Fruit fly (Drosophila melanogaster) whole organism, embryonic: ENCODE results near the gene Bili.

Source experiments
- Awh ChIP-seq: fragments of 200-800 bp; sonication (Bioruptor generic); IDR thresholded peaks from 2 replicates; pipeline ENCODE4, ENCODE4 v1.3.6; 2022; ENCODE audit warnings: missing biosample characterization, missing genetic modification characterization
- Bdp1 ChIP-seq: fragments of 200-800 bp; sonication (Bioruptor generic); optimal IDR thresholded peaks from 3 replicates; lab custom pipeline; 2016; ENCODE audit warnings: missing biosample characterization, missing genetic modification characterization
- Bgb ChIP-seq: fragments of 200-800 bp; sonication (Bioruptor generic); IDR thresholded peaks from 2 replicates; pipeline ENCODE4 v1.3.6; 2022; ENCODE audit warnings: missing biosample characterization, missing genetic modification characterization; ENCODE audit not compliant: partially characterized antibody
- BtbVII ChIP-seq: fragments of 200-800 bp; sonication (Bioruptor generic); optimal IDR thresholded peaks from 3 replicates; lab custom pipeline; 2017; ENCODE audit warnings: missing biosample characterization, mild to moderate bottlenecking, missing genetic modification characterization
- Bteb2 ChIP-seq: fragments of 200-800 bp; sonication (Bioruptor generic); optimal IDR thresholded peaks from 2 replicates; lab custom pipeline; 2016; ENCODE audit warnings: missing biosample characterization, missing genetic modification characterization
- CG10267 ChIP-seq: fragments of 200-800 bp; sonication (Bioruptor generic); optimal IDR thresholded peaks from 2 replicates; lab custom pipeline; 2018; ENCODE audit warnings: missing biosample characterization, mild to moderate bottlenecking, missing genetic modification characterization, moderate library complexity
- CG11723 ChIP-seq: fragments of 200-800 bp; sonication (Bioruptor generic); optimal IDR thresholded peaks from 2 replicates; lab custom pipeline; 2017; ENCODE audit warnings: missing biosample characterization, mild to moderate bottlenecking, missing genetic modification characterization
- CG12236 ChIP-seq: fragments of 200-800 bp; sonication (Bioruptor generic); optimal IDR thresholded peaks from 2 replicates; lab custom pipeline; 2016; ENCODE audit warnings: missing biosample characterization, missing genetic modification characterization
- CG12299 ChIP-seq: fragments of 200-800 bp; sonication (Bioruptor generic); optimal IDR thresholded peaks from 2 replicates; lab custom pipeline; 2018; ENCODE audit warnings: missing biosample characterization, mild to moderate bottlenecking, missing genetic modification characterization
- CG12769 ChIP-seq: fragments of 200-800 bp; sonication (Bioruptor generic); optimal IDR thresholded peaks from 2 replicates; lab custom pipeline; 2019; ENCODE audit warnings: missing biosample characterization, mild to moderate bottlenecking, missing genetic modification characterization, moderate library complexity
- CG1529 ChIP-seq: fragments of 200-800 bp; sonication (Bioruptor generic); optimal IDR thresholded peaks from 3 replicates; lab custom pipeline; 2018; ENCODE audit warnings: missing biosample characterization, missing genetic modification characterization
- CG15479 ChIP-seq: fragments of 200-800 bp; sonication (Bioruptor generic); optimal IDR thresholded peaks from 3 replicates; lab custom pipeline; 2019; ENCODE audit warnings: missing biosample characterization, mild to moderate bottlenecking, missing genetic modification characterization, moderate library complexity
- CG16813 ChIP-seq: fragments of 200-800 bp; sonication (Bioruptor generic); IDR thresholded peaks from 3 replicates; pipeline ENCODE4 v1.3.6; 2022; ENCODE audit warnings: missing biosample characterization, missing genetic modification characterization; ENCODE audit not compliant: partially characterized antibody
- CG18011 ChIP-seq: fragments of 200-800 bp; sonication (Bioruptor generic); optimal IDR thresholded peaks from 2 replicates; lab custom pipeline; 2017; ENCODE audit warnings: missing biosample characterization, missing genetic modification characterization, mild to moderate bottlenecking, moderate library complexity, missing genotype
- CG30431 ChIP-seq: fragments of 200-800 bp; sonication (Bioruptor generic); optimal IDR thresholded peaks from 2 replicates; lab custom pipeline; 2017; ENCODE audit warnings: missing biosample characterization, missing genetic modification characterization
- CG3065 ChIP-seq: fragments of 200-800 bp; sonication (Bioruptor generic); optimal IDR thresholded peaks from 2 replicates; lab custom pipeline; 2016; ENCODE audit warnings: missing biosample characterization, missing genetic modification characterization
- CG31224 ChIP-seq: fragments of 200-800 bp; sonication (Bioruptor generic); IDR thresholded peaks from 2 replicates; pipeline ENCODE4 v1.3.6; 2022; ENCODE audit warnings: missing biosample characterization, missing genetic modification characterization
- CG34224 ChIP-seq: fragments of 200-800 bp; sonication (Bioruptor generic); IDR thresholded peaks from 3 replicates; pipeline ENCODE4 v1.3.6; 2022; ENCODE audit warnings: missing biosample characterization, missing genetic modification characterization; ENCODE audit not compliant: partially characterized antibody
- CG4707 ChIP-seq: fragments of 200-800 bp; sonication (Bioruptor generic); optimal IDR thresholded peaks from 2 replicates; lab custom pipeline; 2018; ENCODE audit warnings: missing biosample characterization, mild to moderate bottlenecking, missing genetic modification characterization, moderate library complexity
- CG7357 ChIP-seq: fragments of 200-800 bp; sonication (Bioruptor generic); IDR thresholded peaks from 3 replicates; pipeline ENCODE4 v1.3.6; 2022; ENCODE audit warnings: missing biosample characterization, missing genetic modification characterization
- CG8281 ChIP-seq: fragments of 200-800 bp; sonication (Bioruptor generic); optimal IDR thresholded peaks from 2 replicates; lab custom pipeline; 2018; ENCODE audit warnings: missing biosample characterization, mild to moderate bottlenecking, missing genetic modification characterization, moderate library complexity
- CG9215 ChIP-seq: fragments of 200-800 bp; sonication (Bioruptor generic); IDR thresholded peaks from 2 replicates; pipeline ENCODE4 v1.3.6; 2022; ENCODE audit warnings: missing biosample characterization, missing genetic modification characterization
- CHES-1-like ChIP-seq: fragments of 200-800 bp; sonication (Bioruptor generic); optimal IDR thresholded peaks from 2 replicates; lab custom pipeline; 2016; ENCODE audit warnings: missing biosample characterization, missing genetic modification characterization
- CoRest ChIP-seq: fragments of 200-800 bp; sonication (Bioruptor generic); optimal IDR thresholded peaks from 3 replicates; lab custom pipeline; 2018; ENCODE audit warnings: missing biosample characterization, mild to moderate bottlenecking, missing genetic modification characterization, moderate library complexity
- H2.0 ChIP-seq: fragments of 200-800 bp; sonication (Bioruptor generic); IDR thresholded peaks from 2 replicates; pipeline ENCODE4 v1.3.6; 2022; ENCODE audit warnings: missing biosample characterization, missing genetic modification characterization
- HLH54F ChIP-seq: fragments of 200-800 bp; sonication (Bioruptor generic); optimal IDR thresholded peaks from 3 replicates; lab custom pipeline; 2016; ENCODE audit warnings: missing biosample characterization, missing genetic modification characterization
- Lhr ChIP-seq: fragments of 200-800 bp; sonication (Bioruptor generic); optimal IDR thresholded peaks from 3 replicates; lab custom pipeline; 2017; ENCODE audit warnings: mild to moderate bottlenecking, missing biosample characterization, missing genetic modification reagents, missing genetic modification characterization
- MTF-1 ChIP-seq: fragments of 200-800 bp; sonication (Bioruptor generic); optimal IDR thresholded peaks from 2 replicates; lab custom pipeline; 2018; ENCODE audit warnings: missing biosample characterization, mild to moderate bottlenecking, missing genetic modification characterization, borderline replicate concordance
- Max ChIP-seq: fragments of 200-800 bp; sonication (Bioruptor generic); optimal IDR thresholded peaks from 2 replicates; lab custom pipeline; 2016; ENCODE audit warnings: missing biosample characterization, mild to moderate bottlenecking, missing genetic modification characterization
- Sox102F ChIP-seq: fragments of 200-800 bp; sonication (Bioruptor generic); optimal IDR thresholded peaks from 2 replicates; lab custom pipeline; 2018; ENCODE audit warnings: missing biosample characterization, mild to moderate bottlenecking, missing genetic modification characterization, moderate library complexity
- Vsx1 ChIP-seq: fragments of 200-800 bp; sonication (Bioruptor generic); optimal IDR thresholded peaks from 2 replicates; lab custom pipeline; 2017; ENCODE audit warnings: missing biosample characterization, mild to moderate bottlenecking, missing genetic modification characterization, missing genetic modification reagents
- bigmax ChIP-seq: fragments of 200-800 bp; sonication (Bioruptor generic); optimal IDR thresholded peaks from 2 replicates; lab custom pipeline; 2018; ENCODE audit warnings: missing biosample characterization, mild to moderate bottlenecking, missing genetic modification characterization
- caup ChIP-seq: fragments of 200-800 bp; sonication (Bioruptor generic); optimal IDR thresholded peaks from 3 replicates; lab custom pipeline; 2017; ENCODE audit warnings: missing biosample characterization, mild to moderate bottlenecking, missing genetic modification characterization, moderate library complexity; ENCODE audit not compliant: severe bottlenecking
- chif ChIP-seq, 2 experiments: fragments of 200-800 bp; sonication (Bioruptor generic); optimal IDR thresholded peaks; 3 replicates each; lab custom pipeline; 2016; ENCODE audit warnings: missing biosample characterization in 2 of 2, missing genetic modification characterization in 2 of 2
- crol ChIP-seq: fragments of 200-800 bp; sonication (Bioruptor generic); IDR thresholded peaks from 2 replicates; pipeline ENCODE4 v1.3.6; 2022; ENCODE audit warnings: missing biosample characterization, missing genetic modification characterization
- dmrt11E ChIP-seq: fragments of 200-800 bp; sonication (Bioruptor generic); optimal IDR thresholded peaks from 3 replicates; lab custom pipeline; 2018; ENCODE audit warnings: missing biosample characterization, mild to moderate bottlenecking, missing genetic modification characterization, moderate library complexity
- dpn ChIP-seq, 2 experiments: fragments of 200-800 bp; sonication (Bioruptor generic); optimal IDR thresholded peaks; 3 replicates each; lab custom pipeline; 2016; ENCODE audit warnings: missing biosample characterization in 2 of 2, missing genetic modification characterization in 2 of 2
- esg ChIP-seq: fragments of 200-800 bp; sonication (Bioruptor generic); conservative IDR thresholded peaks from 2 replicates; pipeline ENCODE4 v1.3.6; 2022; ENCODE audit warnings: missing biosample characterization, missing genetic modification characterization
- fd102C ChIP-seq: fragments of 200-800 bp; sonication (Bioruptor generic); optimal IDR thresholded peaks from 2 replicates; lab custom pipeline; 2018; ENCODE audit warnings: missing biosample characterization, mild to moderate bottlenecking, missing genetic modification characterization, moderate library complexity
- fd64A ChIP-seq: fragments of 200-800 bp; sonication (Bioruptor generic); optimal IDR thresholded peaks from 3 replicates; lab custom pipeline; 2018; ENCODE audit warnings: missing biosample characterization, mild to moderate bottlenecking, missing genetic modification characterization
- luna ChIP-seq: fragments of 200-800 bp; sonication (Bioruptor generic); optimal IDR thresholded peaks from 2 replicates; lab custom pipeline; 2016; ENCODE audit warnings: missing biosample characterization, missing genetic modification characterization
- oc ChIP-seq: fragments of 200-800 bp; sonication (Bioruptor generic); optimal IDR thresholded peaks from 2 replicates; lab custom pipeline; 2018; ENCODE audit warnings: missing biosample characterization, mild to moderate bottlenecking, missing genetic modification characterization, moderate library complexity
- onecut ChIP-seq: fragments of 200-800 bp; sonication (Bioruptor generic); IDR thresholded peaks from 2 replicates; pipeline ENCODE4 v1.3.6; 2022; ENCODE audit warnings: missing biosample characterization, missing genetic modification characterization
- prd ChIP-seq, 3 experiments: fragments of >200 bp in 2 of 3; fragments of 200-800 bp in 1 of 3; sonication (Bioruptor generic) in 1 of 3; optimal IDR thresholded peaks in 2 of 3; IDR thresholded peaks in 1 of 3; 2 replicates in 2 of 3; 3 replicates in 1 of 3; pipeline versions ENCODE4 v1.3.6 to Lab custom; 2017 to 2022; ENCODE audit warnings: missing biosample characterization in 1 of 3, missing genetic modification characterization in 1 of 3
- sens-2 ChIP-seq: fragments of 200-800 bp; sonication (Bioruptor generic); IDR thresholded peaks from 2 replicates; pipeline ENCODE4 v1.3.6; 2022; ENCODE audit warnings: missing biosample characterization, missing genetic modification characterization
- tgo ChIP-seq: fragments of 200-800 bp; sonication (Bioruptor generic); IDR thresholded peaks from 3 replicates; pipeline ENCODE4 v1.3.6; 2022; ENCODE audit warnings: missing biosample characterization, missing genetic modification characterization
- twi ChIP-seq: fragments of 200-800 bp; optimal IDR thresholded peaks from 2 replicates; lab custom pipeline; 2019; ENCODE audit warnings: missing biosample characterization, mild to moderate bottlenecking, missing genetic modification characterization, moderate library complexity
- vnd ChIP-seq: fragments of 200-800 bp; sonication (Bioruptor generic); IDR thresholded peaks from 3 replicates; pipeline ENCODE4 v1.3.6; 2022; ENCODE audit warnings: missing biosample characterization, missing genetic modification characterization; ENCODE audit not compliant: partially characterized antibody

Gene Bili

dm6 chr3R:25178521-25178920, 47.4 kb downstream of the Bili start (continued):
- no peak for TF ChIP-seq bigmax (GFP tag; lab: Kevin White, UChicago)
- TF ChIP-seq fd102C (GFP tag; lab: Kevin White, UChicago) = peak; percentile 89
- TF ChIP-seq CG18011 (GFP tag; lab: Kevin White, UChicago) = no peak
- no peak for TF ChIP-seq vnd
- no peak for TF ChIP-seq CG8281
- TF ChIP-seq Awh = no peak
- peak; percentile 17 for TF ChIP-seq HLH54F (GFP tag; lab: Kevin White, UChicago)
- TF ChIP-seq twi (tag; lab: Kevin White, UChicago) = peak; percentile 79
- TF ChIP-seq Vsx1 (GFP tag; lab: Kevin White, UChicago) = no peak
- TF ChIP-seq Bteb2 = peak; percentile 11
- no peak for TF ChIP-seq BtbVII
- TF ChIP-seq CG7357 (GFP tag; lab: Robert Waterston, UW) = peak; percentile 46; the same call in 1 of the 3 replicates
- TF ChIP-seq CG9215 (GFP tag; lab: Robert Waterston, UW) = peak; percentile 45; the same call in 1 of the 2 replicates
- peak; percentile 43 for TF ChIP-seq CG4707 (GFP tag; lab: Kevin White, UChicago)
- no peak for TF ChIP-seq CG34224
- peak; percentile 15 for TF ChIP-seq CG11723
- TF ChIP-seq chif (GFP tag; optimal IDR thresholded peaks at IDR 0.05; lab: Kevin White, UChicago) = peak; percentile 70 to 86
- TF ChIP-seq CG10267 (tag; lab: Kevin White, UChicago) = peak; percentile 57
- TF ChIP-seq Sox102F (GFP tag; lab: Kevin White, UChicago) = peak; percentile 72
- TF ChIP-seq Bgb (GFP tag; lab: Robert Waterston, UW) = no peak
- TF ChIP-seq dpn (GFP tag; optimal IDR thresholded peaks at IDR 0.05; lab: Kevin White, UChicago) = peak in 1 of 2 experiments; percentile 66
- TF ChIP-seq caup (GFP tag; lab: Kevin White, UChicago) = no peak
- TF ChIP-seq CG12299 (tag; lab: Kevin White, UChicago) = no peak
- TF ChIP-seq CoRest (tag; lab: Kevin White, UChicago) = peak; percentile 74
- peak; percentile 19; the same call in 1 of the 2 replicates for TF ChIP-seq onecut
- peak; percentile 41 for TF ChIP-seq Bdp1 (GFP tag; lab: Kevin White, UChicago)
- peak; percentile 28 for TF ChIP-seq Max (GFP tag; lab: Kevin White, UChicago)
- no peak for TF ChIP-seq prd (optimal IDR thresholded peaks at IDR 0.05; lab: Kevin White, UChicago)
- TF ChIP-seq prd (GFP tag; IDR thresholded peaks at IDR 0.05; lab: Robert Waterston, UW) = peak; percentile 93
- peak; percentile 43 for TF ChIP-seq Lhr (GFP tag; lab: Kevin White, UChicago)
- TF ChIP-seq CG30431 = peak; percentile 90
- TF ChIP-seq CG16813 (GFP tag; lab: Robert Waterston, UW) = peak; percentile 42; the same call in 1 of the 3 replicates
- peak; percentile 60 for TF ChIP-seq CG12236 (GFP tag; lab: Kevin White, UChicago)
- TF ChIP-seq CG12769 (tag; lab: Kevin White, UChicago) = peak; percentile 33
- TF ChIP-seq CG15479 (GFP tag; lab: Kevin White, UChicago) = peak; percentile 42
- peak; percentile 79 for TF ChIP-seq H2.0
- TF ChIP-seq CG1529 = peak; percentile 63
- TF ChIP-seq sens-2 (GFP tag; lab: Robert Waterston, UW) = peak; percentile 72
- peak; percentile 46; the same call in 1 of the 2 replicates for TF ChIP-seq crol (GFP tag; lab: Robert Waterston, UW)
- TF ChIP-seq CHES-1-like = no peak
- 0 out of 2 replicates have a peak, but pooled peaks have one; percentile 33 for TF ChIP-seq CG31224 (GFP tag; lab: Robert Waterston, UW)
- TF ChIP-seq luna = no peak
- TF ChIP-seq fd64A = peak; percentile 23
- TF ChIP-seq tgo (GFP tag; lab: Robert Waterston, UW) = peak; percentile 56; the same call in 2 of the 3 replicates
- TF ChIP-seq dmrt11E (tag; lab: Kevin White, UChicago) = peak; percentile 94
- TF ChIP-seq MTF-1 (GFP tag; lab: Kevin White, UChicago) = peak; percentile 5
- peak; percentile 66 for TF ChIP-seq oc (tag; lab: Kevin White, UChicago)
- TF ChIP-seq CG3065 (GFP tag; lab: Kevin White, UChicago) = peak; percentile 46
- TF ChIP-seq esg (GFP tag; lab: Robert Waterston, UW) = peak; percentile 49
